Fruit fly (Drosophila melanogaster) whole organism, prepupa: ENCODE measurements around the gene Pex23.

ENCODE experiments used
- CG10631 ChIP-seq: fragments of 200-800 bp; sonication (Bioruptor generic); optimal IDR thresholded peaks from 2 replicates; lab custom pipeline; 2016; ENCODE audit warnings: missing biosample characterization, missing genetic modification characterization
- CG10669 ChIP-seq: fragments of 200-800 bp; sonication (Bioruptor generic); optimal IDR thresholded peaks from 3 replicates; lab custom pipeline; 2018; ENCODE audit warnings: missing biosample characterization, mild to moderate bottlenecking, missing genetic modification characterization, moderate library complexity
- CG11762 ChIP-seq: fragments of 200-800 bp; sonication (Bioruptor generic); optimal IDR thresholded peaks from 3 replicates; lab custom pipeline; 2016; ENCODE audit warnings: missing biosample characterization, missing genetic modification characterization; ENCODE audit not compliant: insufficient read depth
- CG1621 ChIP-seq: fragments of 200-800 bp; sonication (Bioruptor generic); optimal IDR thresholded peaks from 3 replicates; lab custom pipeline; 2018; ENCODE audit warnings: missing biosample characterization, mild to moderate bottlenecking, missing genetic modification characterization
- CG16779 ChIP-seq: fragments of 200-800 bp; sonication (Bioruptor generic); optimal IDR thresholded peaks from 3 replicates; lab custom pipeline; 2017; ENCODE audit warnings: missing biosample characterization, mild to moderate bottlenecking, missing genetic modification characterization
- CG3032 ChIP-seq: fragments of 200-800 bp; optimal IDR thresholded peaks from 2 replicates; lab custom pipeline; 2019; ENCODE audit warnings: missing biosample characterization, mild to moderate bottlenecking, missing genetic modification characterization, moderate library complexity
- CG31627 ChIP-seq: fragments of 200-800 bp; sonication (Bioruptor generic); optimal IDR thresholded peaks from 3 replicates; lab custom pipeline; 2016; ENCODE audit warnings: missing biosample characterization, missing genetic modification characterization
- CG32006 ChIP-seq: fragments of 200-800 bp; sonication (Bioruptor generic); optimal IDR thresholded peaks from 3 replicates; lab custom pipeline; 2017; ENCODE audit warnings: missing biosample characterization, mild to moderate bottlenecking, missing genetic modification characterization
- CG3919 ChIP-seq: fragments of 200-800 bp; sonication (Bioruptor generic); optimal IDR thresholded peaks from 3 replicates; lab custom pipeline; 2016; ENCODE audit warnings: missing biosample characterization, missing genetic modification characterization
- CG6163 ChIP-seq: fragments of 200-800 bp; sonication (Bioruptor generic); IDR thresholded peaks from 3 replicates; pipeline ENCODE4 v1.3.6; 2022; ENCODE audit warnings: missing biosample characterization, missing genetic modification characterization
- CG6792 ChIP-seq: fragments of 200-800 bp; sonication (Bioruptor generic); optimal IDR thresholded peaks from 3 replicates; lab custom pipeline; 2016; ENCODE audit warnings: missing biosample characterization, missing genetic modification characterization
- CG6854 ChIP-seq: fragments of 200-800 bp; sonication (Bioruptor generic); optimal IDR thresholded peaks from 2 replicates; lab custom pipeline; 2017; ENCODE audit warnings: missing biosample characterization, mild to moderate bottlenecking, missing genetic modification characterization
- CG7368 ChIP-seq: fragments of 200-800 bp; sonication (Bioruptor generic); optimal IDR thresholded peaks from 3 replicates; lab custom pipeline; 2016; ENCODE audit warnings: missing biosample characterization, missing genetic modification characterization
- CG8119 ChIP-seq: fragments of 200-800 bp; sonication (Bioruptor generic); IDR thresholded peaks from 3 replicates; pipeline ENCODE4 v1.3.6; 2022; ENCODE audit warnings: missing biosample characterization, missing genetic modification characterization
- CG8319 ChIP-seq: fragments of 200-800 bp; sonication (Bioruptor generic); optimal IDR thresholded peaks from 3 replicates; lab custom pipeline; 2016; ENCODE audit warnings: missing biosample characterization, missing genetic modification characterization
- CG8632 ChIP-seq: fragments of 200-800 bp; sonication (Bioruptor generic); optimal IDR thresholded peaks from 3 replicates; lab custom pipeline; 2016; ENCODE audit warnings: missing biosample characterization, missing genetic modification characterization
- Eip75B ChIP-seq: fragments of 200-800 bp; sonication (Bioruptor generic); optimal IDR thresholded peaks from 3 replicates; lab custom pipeline; 2016; ENCODE audit warnings: missing biosample characterization, missing genetic modification characterization
- Eip78C ChIP-seq: fragments of 200-800 bp; sonication (Bioruptor generic); peaks from one replicate; lab custom pipeline; 2016; ENCODE audit warnings: missing biosample characterization, missing genetic modification characterization
- Ets21C ChIP-seq: fragments of 200-800 bp; sonication (Bioruptor generic); optimal IDR thresholded peaks from 3 replicates; lab custom pipeline; 2016; ENCODE audit warnings: missing biosample characterization, missing genetic modification characterization
- Ets96B ChIP-seq: fragments of 200-800 bp; optimal IDR thresholded peaks from 2 replicates; lab custom pipeline; 2019; ENCODE audit warnings: missing biosample characterization, mild to moderate bottlenecking, missing genetic modification characterization, moderate library complexity
- Gug ChIP-seq: fragments of 200-800 bp; sonication (Bioruptor generic); IDR thresholded peaks from 2 replicates; pipeline ENCODE4 v1.3.6; 2022; ENCODE audit warnings: missing biosample characterization, missing genetic modification characterization
- Hr38 ChIP-seq: sonication (Bioruptor generic); optimal IDR thresholded peaks from 2 replicates; lab custom pipeline; 2016; ENCODE audit warnings: missing biosample characterization, missing genetic modification characterization
- Hr39 ChIP-seq: fragments of 200-800 bp; sonication (Bioruptor generic); optimal IDR thresholded peaks from 2 replicates; lab custom pipeline; 2016; ENCODE audit warnings: missing biosample characterization, missing genetic modification characterization
- Lpt ChIP-seq: fragments of 200-800 bp; sonication (Bioruptor generic); optimal IDR thresholded peaks from 3 replicates; lab custom pipeline; 2016; ENCODE audit warnings: missing biosample characterization, missing genetic modification characterization
- Met ChIP-seq: fragments of 200-800 bp; sonication (Bioruptor generic); optimal IDR thresholded peaks from 3 replicates; lab custom pipeline; 2016; ENCODE audit warnings: missing biosample characterization, missing genetic modification characterization
- OdsH ChIP-seq: fragments of 200-800 bp; sonication (Bioruptor generic); optimal IDR thresholded peaks from 3 replicates; lab custom pipeline; 2016; ENCODE audit warnings: missing biosample characterization, missing genetic modification characterization
- Sox102F ChIP-seq: fragments of 200-800 bp; sonication (Bioruptor generic); optimal IDR thresholded peaks from 2 replicates; lab custom pipeline; 2016; ENCODE audit warnings: missing biosample characterization, mild to moderate bottlenecking, missing genetic modification characterization
- Sox14 ChIP-seq: fragments of 200-800 bp; sonication (Bioruptor generic); optimal IDR thresholded peaks from 3 replicates; lab custom pipeline; 2016; ENCODE audit warnings: missing biosample characterization, missing genetic modification characterization
- Sox15 ChIP-seq: fragments of 200-800 bp; sonication (Bioruptor generic); optimal IDR thresholded peaks from 3 replicates; lab custom pipeline; 2016; ENCODE audit warnings: missing biosample characterization, missing genetic modification characterization
- achi ChIP-seq: fragments of 200-800 bp; sonication (Bioruptor generic); optimal IDR thresholded peaks from 3 replicates; lab custom pipeline; 2016; ENCODE audit warnings: missing biosample characterization, missing genetic modification characterization
- dac ChIP-seq: fragments of 200-800 bp; sonication (Bioruptor generic); optimal IDR thresholded peaks from 2 replicates; lab custom pipeline; 2017; ENCODE audit warnings: missing biosample characterization, mild to moderate bottlenecking, missing genetic modification characterization
- esn ChIP-seq: fragments of 200-800 bp; sonication (Bioruptor generic); optimal IDR thresholded peaks from 2 replicates; lab custom pipeline; 2016; ENCODE audit warnings: missing biosample characterization, mild to moderate bottlenecking, missing genetic modification characterization, moderate library complexity
- fd59A ChIP-seq: fragments of 200-800 bp; sonication (Bioruptor generic); optimal IDR thresholded peaks from 2 replicates; lab custom pipeline; 2017; ENCODE audit warnings: missing biosample characterization, mild to moderate bottlenecking, missing genetic modification characterization, missing genetic modification reagents
- fd85E ChIP-seq: fragments of 200-800 bp; sonication (Bioruptor generic); optimal IDR thresholded peaks from 3 replicates; lab custom pipeline; 2016; ENCODE audit warnings: missing biosample characterization, missing genetic modification characterization
- fkh ChIP-seq: fragments of 200-800 bp; sonication (Bioruptor generic); optimal IDR thresholded peaks from 3 replicates; lab custom pipeline; 2017; ENCODE audit warnings: missing biosample characterization, mild to moderate bottlenecking, missing genetic modification characterization, moderate library complexity
- lz ChIP-seq: fragments of 200-800 bp; sonication (Bioruptor generic); optimal IDR thresholded peaks from 3 replicates; lab custom pipeline; 2016; ENCODE audit warnings: missing biosample characterization, missing genetic modification characterization
- net ChIP-seq: fragments of 200-800 bp; sonication (Bioruptor generic); optimal IDR thresholded peaks from 3 replicates; lab custom pipeline; 2016; ENCODE audit warnings: missing biosample characterization, missing genetic modification characterization
- svp ChIP-seq: fragments of 200-800 bp; sonication (Bioruptor generic); peaks from one replicate; lab custom pipeline; 2016; ENCODE audit warnings: missing biosample characterization, missing genetic modification characterization
- topi ChIP-seq: fragments of 200-800 bp; sonication (Bioruptor generic); optimal IDR thresholded peaks from 3 replicates; lab custom pipeline; 2016; ENCODE audit warnings: missing biosample characterization, missing genetic modification characterization
- vri ChIP-seq: fragments of 200-800 bp; sonication (Bioruptor generic); optimal IDR thresholded peaks from 3 replicates; lab custom pipeline; 2016; ENCODE audit warnings: missing biosample characterization, mild to moderate bottlenecking, missing genetic modification characterization

The Pex23 gene

dm6 chr3L:20299110-20299509, 2.8 kb downstream of the Pex23 start, which contains the start of gene SCCRO4:
SCCRO4 (plus strand) TSS chr3L:20299410.
- TF ChIP-seq Sox15 (GFP tag; lab: Kevin White, UChicago) (no peak), esn (GFP tag; lab: Kevin White, UChicago) (no peak), fd85E (no peak), CG16779 (tag; lab: Kevin White, UChicago) (no peak), Gug (no peak), Hr38 (GFP tag; lab: Kevin White, UChicago) (no peak), CG32006 (GFP tag; lab: Kevin White, UChicago) (no peak)

- TF ChIP-seq CG31627 (GFP tag; lab: Kevin White, UChicago) (no peak), CG10631 (GFP tag; lab: Kevin White, UChicago) (no peak), fd59A (GFP tag; lab: Kevin White, UChicago) (no peak), fkh (GFP tag; lab: Kevin White, UChicago) (no peak), dac (GFP tag; lab: Kevin White, UChicago) (no peak), Ets21C (no peak), Met (no peak), Eip75B (no peak), Sox14 (GFP tag; lab: Kevin White, UChicago) (no peak), Lpt (GFP tag; lab: Kevin White, UChicago) (no peak), Sox15 (GFP tag; lab: Kevin White, UChicago) (no peak), CG11762 (GFP tag; lab: Kevin White, UChicago) (no peak), CG16779 (tag; lab: Kevin White, UChicago) (no peak)
Observed at dm6 chr3L:20296797-20297196, 5.1 kb downstream of the Pex23 start, which contains the start of gene FRG1. FRG1 (minus strand) TSS chr3L:20296971.

- TF ChIP-seq CG3032 (no peak), CG7368 (GFP tag; lab: Kevin White, UChicago) (peak; percentile 28)
Observed at dm6 chr3L:20295095-20295494, 6.8 kb downstream of the Pex23 start, which contains the start of gene gogo. gogo (minus strand) TSS chr3L:20295133.

dm6 chr3L:20287046-20287445, 14.9 kb downstream of the Pex23 start:
- TF ChIP-seq topi (no peak), Sox14 (GFP tag; lab: Kevin White, UChicago) (no peak), net (GFP tag; lab: Kevin White, UChicago) (no peak), Ets96B (tag; lab: Kevin White, UChicago) (no peak), Eip78C (GFP tag; lab: Kevin White, UChicago) (peak; percentile 5)
- TF ChIP-seq, all 60 proteins: peak for 1

- TF ChIP-seq CG11762 (GFP tag; lab: Kevin White, UChicago) (no peak), CG7368 (GFP tag; lab: Kevin White, UChicago) (no peak), Hr39 (GFP tag; lab: Kevin White, UChicago) (no peak), CG8119 (GFP tag; lab: Robert Waterston, UW) (no peak), Eip78C (GFP tag; lab: Kevin White, UChicago) (no peak), achi (GFP tag; lab: Kevin White, UChicago) (no peak), Hr38 (GFP tag; lab: Kevin White, UChicago) (no peak), Sox14 (GFP tag; lab: Kevin White, UChicago) (no peak), esn (GFP tag; lab: Kevin White, UChicago) (no peak), Eip75B (no peak), CG10631 (GFP tag; lab: Kevin White, UChicago) (no peak), CG1621 (tag; lab: Kevin White, UChicago) (no peak), CG3919 (GFP tag; lab: Kevin White, UChicago) (no peak)
- TF ChIP-seq, all 60 proteins: peak for 0
Observed at dm6 chr3L:20281254-20281653, 20.7 kb downstream of the Pex23 start.

dm6 chr3L:20276615-20277014, 25.3 kb downstream of the Pex23 start:
- no peak for TF ChIP-seq fkh (GFP tag; lab: Kevin White, UChicago)
- peak; percentile 40 for TF ChIP-seq net (GFP tag; lab: Kevin White, UChicago)
- no peak for TF ChIP-seq CG8319 (GFP tag; lab: Kevin White, UChicago)
- peak; percentile 11 for TF ChIP-seq dac (GFP tag; lab: Kevin White, UChicago)
- TF ChIP-seq vri (GFP tag; lab: Kevin White, UChicago): no peak
- peak; percentile 72 for TF ChIP-seq Eip78C (GFP tag; lab: Kevin White, UChicago)
- TF ChIP-seq Met: no peak
- TF ChIP-seq CG6792 (GFP tag; lab: Kevin White, UChicago): no peak
- no peak for TF ChIP-seq Lpt (GFP tag; lab: Kevin White, UChicago)
- TF ChIP-seq CG10669 (GFP tag; lab: Kevin White, UChicago): peak; percentile 20
- TF ChIP-seq lz (GFP tag; lab: Kevin White, UChicago): no peak
- TF ChIP-seq CG6854 (GFP tag; lab: Kevin White, UChicago): no peak
- peak; percentile 38 for TF ChIP-seq OdsH (GFP tag; lab: Kevin White, UChicago)
- no peak for TF ChIP-seq CG6163
- TF ChIP-seq CG8632: no peak
- no peak for TF ChIP-seq svp (GFP tag; lab: Kevin White, UChicago)
- TF ChIP-seq achi (GFP tag; lab: Kevin White, UChicago): peak; percentile 25
- TF ChIP-seq fd85E: no peak
- peak; percentile 69 for TF ChIP-seq CG32006 (GFP tag; lab: Kevin White, UChicago)
- TF ChIP-seq CG31627 (GFP tag; lab: Kevin White, UChicago): no peak
- TF ChIP-seq Sox102F (GFP tag; lab: Kevin White, UChicago): no peak
